Worm (Caenorhabditis elegans) whole organism, late embryonic: ENCODE measurements around the gene cls-3.

Experiments
- F13H6.1 ChIP-seq: sonication (generic microtip); optimal IDR thresholded peaks from 2 replicates; lab custom pipeline; 2016; ENCODE audit warnings: missing genetic modification characterization, missing compliant biosample characterization
- K09A11.1 ChIP-seq: sonication (generic microtip); optimal IDR thresholded peaks from 2 replicates; lab custom pipeline; 2017; ENCODE audit warnings: antibody characterized with exemption, mild to moderate bottlenecking, missing genetic modification characterization, missing compliant biosample characterization; ENCODE audit not compliant: insufficient read depth
- Y22D7AL.16 ChIP-seq: sonication (generic microtip); optimal IDR thresholded peaks from 2 replicates; lab custom pipeline; 2016; ENCODE audit warnings: missing genetic modification characterization, missing compliant biosample characterization
- ahr-1 ChIP-seq: sonication (generic microtip); optimal IDR thresholded peaks from 2 replicates; lab custom pipeline; 2016; ENCODE audit warnings: missing genetic modification characterization, missing compliant biosample characterization
- ceh-14 ChIP-seq: sonication (generic microtip); optimal IDR thresholded peaks from 2 replicates; lab custom pipeline; 2016; ENCODE audit warnings: missing genotype, missing genetic modification characterization, missing compliant biosample characterization
- ceh-18 ChIP-seq: sonication (generic microtip); optimal IDR thresholded peaks from 2 replicates; lab custom pipeline; 2016; ENCODE audit warnings: missing genetic modification characterization, missing compliant biosample characterization
- ceh-2 ChIP-seq: sonication (generic microtip); optimal IDR thresholded peaks from 2 replicates; lab custom pipeline; 2016; ENCODE audit warnings: missing genotype, missing genetic modification characterization, missing compliant biosample characterization
- ceh-24 ChIP-seq: sonication (generic microtip); optimal IDR thresholded peaks from 2 replicates; lab custom pipeline; 2016; ENCODE audit warnings: mild to moderate bottlenecking, missing genetic modification characterization, missing compliant biosample characterization
- ceh-30 ChIP-seq: fragments of 150-350 bp; optimal IDR thresholded peaks from 2 replicates; lab custom pipeline; 2014; ENCODE audit warnings: missing biosample characterization, missing genetic modification characterization
- ceh-34 ChIP-seq: sonication (generic microtip); optimal IDR thresholded peaks from 2 replicates; lab custom pipeline; 2016; ENCODE audit warnings: mild to moderate bottlenecking, missing genetic modification characterization, missing compliant biosample characterization
- ceh-6 ChIP-seq: fragments of 200-800 bp; sonication (Bioruptor generic); optimal IDR thresholded peaks from 2 replicates; lab custom pipeline; 2018; ENCODE audit warnings: mild to moderate bottlenecking, missing genetic modification characterization, missing compliant biosample characterization
- che-1 ChIP-seq: sonication (generic microtip); optimal IDR thresholded peaks from 2 replicates; lab custom pipeline; 2016; ENCODE audit warnings: mild to moderate bottlenecking, missing genetic modification characterization, missing compliant biosample characterization
- elt-4 ChIP-seq: sonication (generic microtip); optimal IDR thresholded peaks from 2 replicates; lab custom pipeline; 2016; ENCODE audit warnings: missing genetic modification characterization, missing compliant biosample characterization
- eyg-1 ChIP-seq: sonication (generic microtip); optimal IDR thresholded peaks from 2 replicates; lab custom pipeline; 2016; ENCODE audit warnings: missing genotype, missing genetic modification characterization, missing compliant biosample characterization
- fkh-10 ChIP-seq: fragments of 150-350 bp; optimal IDR thresholded peaks from 2 replicates; lab custom pipeline; 2014; ENCODE audit warnings: missing biosample characterization, missing genetic modification reagents, missing genetic modification characterization
- gmeb-2 ChIP-seq: sonication (generic microtip); optimal IDR thresholded peaks from 2 replicates; lab custom pipeline; 2016; ENCODE audit warnings: missing genetic modification characterization, inconsistent platforms, missing compliant biosample characterization
- hlh-15 ChIP-seq: sonication (generic microtip); optimal IDR thresholded peaks from 2 replicates; lab custom pipeline; 2016; ENCODE audit warnings: missing genetic modification characterization, missing compliant biosample characterization
- hlh-8 ChIP-seq: sonication (generic microtip); optimal IDR thresholded peaks from 2 replicates; lab custom pipeline; 2016; ENCODE audit warnings: missing genotype, missing genetic modification characterization, missing compliant biosample characterization
- lim-6 ChIP-seq: sonication (generic microtip); optimal IDR thresholded peaks from 2 replicates; lab custom pipeline; 2016; ENCODE audit warnings: missing genetic modification characterization, missing compliant biosample characterization
- lin-11 ChIP-seq: fragments of 200-800 bp; sonication (Bioruptor generic); optimal IDR thresholded peaks from 2 replicates; lab custom pipeline; 2018; ENCODE audit warnings: mild to moderate bottlenecking, missing genetic modification characterization, missing compliant biosample characterization
- nfya-1 ChIP-seq: sonication (generic microtip); optimal IDR thresholded peaks from 2 replicates; lab custom pipeline; 2017; ENCODE audit warnings: missing genetic modification characterization, mild to moderate bottlenecking, missing compliant biosample characterization, antibody characterized with exemption, moderate library complexity
- nhr-11 ChIP-seq: fragments of 150-350 bp; optimal IDR thresholded peaks from 2 replicates; lab custom pipeline; 2014; ENCODE audit warnings: missing biosample characterization, missing genetic modification characterization
- npax-4 ChIP-seq: sonication (generic microtip); optimal IDR thresholded peaks from 2 replicates; lab custom pipeline; 2016; ENCODE audit warnings: missing genetic modification characterization, missing compliant biosample characterization
- odd-2 ChIP-seq: sonication (generic microtip); optimal IDR thresholded peaks from 2 replicates; lab custom pipeline; 2017; ENCODE audit warnings: antibody characterized with exemption, mild to moderate bottlenecking, missing genetic modification characterization, missing compliant biosample characterization
- pat-9 ChIP-seq: fragments of 200-800 bp; sonication (Bioruptor generic); optimal IDR thresholded peaks from 2 replicates; lab custom pipeline; 2018; ENCODE audit warnings: mild to moderate bottlenecking, missing genetic modification characterization, moderate library complexity, missing compliant biosample characterization
- pax-1 ChIP-seq: fragments of 150-350 bp; optimal IDR thresholded peaks from 2 replicates; lab custom pipeline; 2014; ENCODE audit warnings: missing biosample characterization, missing genetic modification characterization
- pha-2 ChIP-seq: sonication (generic microtip); optimal IDR thresholded peaks from 2 replicates; lab custom pipeline; 2017; ENCODE audit warnings: mild to moderate bottlenecking, missing genetic modification characterization, missing compliant biosample characterization
- pha-4 ChIP-seq: fragments of 150-350 bp; optimal IDR thresholded peaks from 2 replicates; lab custom pipeline; 2018; ENCODE audit warnings: missing biosample characterization, missing genetic modification reagents, missing genetic modification characterization
- pros-1 ChIP-seq: fragments of 150-350 bp; optimal IDR thresholded peaks from 2 replicates; lab custom pipeline; 2014; ENCODE audit warnings: missing biosample characterization, missing genetic modification reagents, missing genetic modification characterization
- sdc-2 ChIP-seq: sonication (generic microtip); optimal IDR thresholded peaks from 2 replicates; lab custom pipeline; 2016; ENCODE audit warnings: missing genotype, missing genetic modification characterization, missing compliant biosample characterization
- sox-2 ChIP-seq: fragments of 200-800 bp; sonication (Bioruptor generic); IDR thresholded peaks from 2 replicates; pipeline ENCODE4 v1.3.6; 2022; ENCODE audit warnings: missing genetic modification reagents, missing genetic modification characterization, missing compliant biosample characterization
- tbx-7 ChIP-seq: sonication (generic microtip); optimal IDR thresholded peaks from 2 replicates; lab custom pipeline; 2016; ENCODE audit warnings: missing genotype, missing genetic modification characterization, missing compliant biosample characterization
- ttx-3 ChIP-seq: sonication (generic microtip); optimal IDR thresholded peaks from 2 replicates; lab custom pipeline; 2016; ENCODE audit warnings: missing genetic modification reagents, missing genetic modification characterization, missing compliant biosample characterization
- unc-3 ChIP-seq, 2 experiments: fragments of 200-800 bp in 1 of 2; sonication (Bioruptor generic) in 1 of 2; sonication (generic microtip) in 1 of 2; conservative IDR thresholded peaks in 1 of 2; optimal IDR thresholded peaks in 1 of 2; 2 replicates each; pipeline versions ENCODE4 v1.3.6 to Lab custom; 2016 to 2022; ENCODE audit warnings: missing compliant biosample characterization in 2 of 2, missing genetic modification characterization in 2 of 2, missing genetic modification reagents in 1 of 2
- unc-55 ChIP-seq: sonication (generic microtip); optimal IDR thresholded peaks from 2 replicates; lab custom pipeline; 2017; ENCODE audit warnings: missing biosample characterization, missing genetic modification reagents, missing genetic modification characterization
- unc-86 ChIP-seq: sonication (generic microtip); optimal IDR thresholded peaks from 2 replicates; lab custom pipeline; 2016; ENCODE audit warnings: missing genetic modification characterization, missing compliant biosample characterization

cls-3 gene

ce11 chrIII:9173239-9173638, 17.7 kb downstream of the cls-3 start:
- TF ChIP-seq sdc-2 (tag; lab: Kevin White, UChicago) (no peak), lim-6 (no peak), pat-9 (tag; lab: Kevin White, UChicago) (no peak), nhr-11 (tag; lab: Kevin White, UChicago) (no peak), K09A11.1 (tag; lab: Kevin White, UChicago) (no peak), nfya-1 (tag; lab: Kevin White, UChicago) (no peak), ceh-24 (tag; lab: Kevin White, UChicago) (no peak), unc-3 (GFP tag; conservative IDR thresholded peaks at IDR 0.05; lab: Robert Waterston, UW) (no peak), unc-3 (tag; optimal IDR thresholded peaks at IDR 0.05; lab: Kevin White, UChicago) (no peak), Y22D7AL.16 (tag; lab: Kevin White, UChicago) (no peak), ceh-18 (tag; lab: Kevin White, UChicago) (no peak), ahr-1 (tag; lab: Kevin White, UChicago) (no peak), pax-1 (tag; lab: Kevin White, UChicago) (no peak), F13H6.1 (tag; lab: Kevin White, UChicago) (no peak), unc-86 (tag; lab: Kevin White, UChicago) (no peak), ceh-6 (no peak)

- no peak for TF ChIP-seq odd-2 (tag; lab: Kevin White, UChicago)
- no peak for TF ChIP-seq gmeb-2 (tag; lab: Kevin White, UChicago)
- TF ChIP-seq ceh-14 (tag; lab: Kevin White, UChicago), result no peak
- TF ChIP-seq ceh-2 (tag; lab: Kevin White, UChicago), result no peak
- no peak for TF ChIP-seq ceh-30
- TF ChIP-seq ceh-34 (tag; lab: Kevin White, UChicago), result no peak
- no peak for TF ChIP-seq pha-4
- TF ChIP-seq pros-1, result no peak
- no peak for TF ChIP-seq F13H6.1 (tag; lab: Kevin White, UChicago)
- no peak for TF ChIP-seq tbx-7
- no peak for TF ChIP-seq ttx-3 (tag; lab: Kevin White, UChicago)
These were observed 18.2 kb downstream of the cls-3 start, which contains the start of gene ina-1 for ce11 chrIII:9172702-9173101. ina-1 (minus strand) TSS chrIII:9172802.

- TF ChIP-seq sox-2, result no peak
- TF ChIP-seq hlh-8 (tag; lab: Kevin White, UChicago), result no peak
- TF ChIP-seq lim-6, result no peak
- no peak for TF ChIP-seq fkh-10 (GFP tag; lab: Kevin White, UChicago)
- no peak for TF ChIP-seq npax-4
- no peak for TF ChIP-seq lin-11 (tag; lab: Kevin White, UChicago)
- TF ChIP-seq nfya-1 (tag; lab: Kevin White, UChicago), result no peak
- no peak for TF ChIP-seq eyg-1
- TF ChIP-seq che-1 (tag; lab: Kevin White, UChicago), result no peak
These were observed 28.2 kb downstream of the cls-3 start, which contains the start of gene dgk-3 for ce11 chrIII:9162634-9163118. dgk-3 (plus strand) TSS chrIII:9163068.

ce11 chrIII:9161553-9161952, 29.4 kb downstream of the cls-3 start, which contains the start of gene ptr-9:
ptr-9 (minus strand) TSS chrIII:9161653.
- no peak for TF ChIP-seq elt-4 (tag; lab: Kevin White, UChicago)
- no peak for TF ChIP-seq unc-55 (GFP tag; lab: Kevin White, UChicago)
- TF ChIP-seq pha-2, result no peak
- no peak for TF ChIP-seq unc-86 (tag; lab: Kevin White, UChicago)
- no peak for TF ChIP-seq ceh-30
- no peak for TF ChIP-seq hlh-15
